Fruit fly (Drosophila melanogaster) ovary, adult (tissue): ENCODE results near the gene CG15553.

Experiments
- CG17801 ChIP-seq: fragments of 200-800 bp; optimal IDR thresholded peaks from 2 replicates; lab custom pipeline; 2019; ENCODE audit warnings: missing biosample characterization, mild to moderate bottlenecking, missing genetic modification characterization, moderate library complexity; ENCODE audit not compliant: partially characterized antibody

CG15553 gene

dm6 chr3R:31101069-31101468 lies at the start of gene CG15553:
Gene CG15553, minus strand, starts transcription at chr3R:31101169.
- no peak for TF ChIP-seq CG17801 (GFP tag; lab: Kevin White, UChicago)

dm6 chr3R:31146920-31147319 lies 46.0 kb upstream of the CG15553 start:
- TF ChIP-seq CG17801 (GFP tag; lab: Kevin White, UChicago): no peak

- no peak for TF ChIP-seq CG17801 (GFP tag; lab: Kevin White, UChicago)
These were observed 40.7 kb upstream of the CG15553 start for dm6 chr3R:31141691-31142090.

- no peak for TF ChIP-seq CG17801 (GFP tag; lab: Kevin White, UChicago)
These were observed 33.1 kb upstream of the CG15553 start, which contains the start of gene Gycbeta100B for dm6 chr3R:31134056-31134455. Gene Gycbeta100B, plus strand, starts transcription at chr3R:31134392.

dm6 chr3R:31130566-31130965 lies 29.6 kb upstream of the CG15553 start, which contains the start of gene Ktch:
Gene Ktch, minus strand, starts transcription at chr3R:31130666.
- TF ChIP-seq CG17801 (GFP tag; lab: Kevin White, UChicago): no peak

dm6 chr3R:31127357-31127775 lies 26.4 kb upstream of the CG15553 start:
- no peak for TF ChIP-seq CG17801 (GFP tag; lab: Kevin White, UChicago)

- TF ChIP-seq CG17801 (GFP tag; lab: Kevin White, UChicago): no peak
These were observed 24.8 kb upstream of the CG15553 start, which contains the start of gene CG15554 for dm6 chr3R:31125746-31126199. Gene CG15554, plus strand, starts transcription at chr3R:31126149.

- no peak for TF ChIP-seq CG17801 (GFP tag; lab: Kevin White, UChicago)
These were observed 22.3 kb upstream of the CG15553 start, which contains the start of gene Prosalpha3T for dm6 chr3R:31123315-31123714. Gene Prosalpha3T, minus strand, starts transcription at chr3R:31123415.

DNA sequence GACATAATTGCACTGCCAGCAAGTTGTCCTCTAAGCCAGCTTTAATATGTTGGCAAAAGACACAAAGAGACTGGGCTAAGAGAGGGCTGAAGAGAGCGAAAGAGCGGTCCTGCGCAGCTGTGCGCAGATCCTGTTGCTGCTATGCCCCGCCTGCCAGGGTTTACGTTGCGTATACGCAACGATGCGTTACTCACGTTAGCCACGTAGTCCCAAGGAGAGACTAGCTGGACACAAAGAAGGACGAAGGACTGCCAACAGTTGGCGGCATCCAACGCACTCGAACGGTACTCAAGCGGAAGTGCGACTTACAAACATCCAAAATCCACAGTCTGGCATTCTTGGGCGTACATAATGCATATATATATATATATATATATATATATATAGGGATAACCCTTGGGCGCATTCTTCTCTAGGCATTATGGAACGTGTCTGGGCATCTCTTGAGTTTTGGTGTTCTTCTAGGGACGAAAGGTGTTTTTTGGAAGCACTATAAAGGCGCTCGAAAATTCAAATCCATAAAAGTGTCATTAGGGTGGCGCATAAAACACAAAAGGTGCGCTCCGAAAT lies 19.0 kb upstream of the CG15553 start:
- no peak for TF ChIP-seq CG17801 (GFP tag; lab: Kevin White, UChicago)

DNA sequence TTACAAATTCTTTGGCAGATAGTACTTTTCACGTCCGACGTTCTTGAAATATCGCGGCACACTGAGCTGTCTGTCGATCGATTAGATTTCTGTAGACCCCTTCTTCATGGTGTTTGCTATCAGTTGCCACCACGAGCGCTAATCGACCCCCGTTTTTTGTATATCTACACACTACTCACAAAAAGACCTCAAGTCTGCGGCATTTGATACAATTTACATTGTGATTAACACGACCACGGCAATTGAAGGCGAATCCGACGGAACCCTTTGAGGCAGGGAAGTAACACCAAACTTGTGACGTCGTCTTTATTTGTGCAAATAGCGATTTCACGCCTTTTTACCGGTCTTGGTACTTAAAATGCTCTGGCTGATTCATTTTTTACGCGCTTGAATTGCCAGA lies 8.2 kb upstream of the CG15553 start, which contains the start of gene Mayo:
TSS of gene Mayo (minus strand) at position 66 of the 400 bp plus-strand sequence.
- no peak for TF ChIP-seq CG17801 (GFP tag; lab: Kevin White, UChicago)

DNA sequence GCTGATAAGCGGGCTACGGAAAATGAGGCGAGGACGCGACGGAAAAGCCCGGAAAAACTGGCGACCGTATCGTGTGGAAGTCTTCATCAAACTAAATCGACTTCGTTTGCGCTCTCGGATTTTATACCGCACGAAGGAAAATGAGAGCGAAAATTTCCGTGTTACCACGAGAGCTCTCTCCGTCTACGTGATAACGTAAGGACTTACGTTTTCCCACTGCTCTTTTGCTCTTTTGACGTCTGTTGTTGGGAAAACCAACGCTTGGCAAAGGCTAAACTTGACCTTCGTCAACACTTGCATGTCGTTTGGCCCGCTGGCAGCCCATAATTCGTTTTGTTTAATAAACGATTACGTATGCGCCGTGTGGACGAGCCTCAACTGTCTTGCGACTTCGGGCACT lies 3.7 kb downstream of the CG15553 start, which contains the start of gene CG11317:
TSS of gene CG11317 (minus strand) at position 101 of the 400 bp plus-strand sequence.
- no peak for TF ChIP-seq CG17801 (GFP tag; lab: Kevin White, UChicago)

DNA sequence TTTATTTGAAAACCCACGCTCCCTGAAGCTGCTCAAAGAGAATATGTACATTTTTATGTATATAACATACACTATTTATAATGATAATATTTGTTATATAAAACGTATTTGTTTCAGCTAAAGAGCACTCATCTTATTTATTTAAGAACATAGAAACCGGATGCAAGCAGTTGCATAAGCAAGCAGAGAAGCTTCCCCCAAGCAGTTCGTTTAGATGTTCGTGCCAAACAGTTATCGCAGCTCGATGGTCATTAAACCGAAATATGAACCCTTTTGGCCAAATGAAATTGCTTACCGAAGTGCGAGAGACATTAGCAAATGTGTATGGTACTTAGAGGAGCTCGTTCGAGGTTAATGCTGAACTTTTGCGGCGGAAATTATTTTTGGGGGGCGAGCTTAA lies 11.0 kb downstream of the CG15553 start:
- TF ChIP-seq CG17801 (GFP tag; lab: Kevin White, UChicago): no peak

dm6 chr3R:31086394-31086793 lies 14.6 kb downstream of the CG15553 start:
- TF ChIP-seq CG17801 (GFP tag; lab: Kevin White, UChicago): no peak

DNA sequence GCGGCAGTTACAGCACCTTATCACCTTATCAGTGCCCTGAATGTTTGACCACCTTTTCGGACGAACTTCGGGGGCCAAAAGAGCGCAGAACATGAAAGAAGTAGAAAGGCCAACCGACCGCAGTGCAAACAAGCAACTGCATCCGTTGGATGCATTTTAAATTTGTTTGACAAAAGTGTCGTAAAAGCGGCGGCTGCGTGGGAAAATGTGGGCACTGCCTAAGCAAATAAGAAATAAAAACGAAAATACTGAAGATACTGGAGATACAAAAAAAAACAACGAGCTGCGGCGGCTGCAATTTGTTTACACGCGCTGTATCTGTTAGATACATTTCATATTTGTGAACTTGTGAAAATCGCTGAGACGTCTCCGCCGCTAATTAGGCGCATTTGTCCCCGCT lies 30.2 kb downstream of the CG15553 start:
- no peak for TF ChIP-seq CG17801 (GFP tag; lab: Kevin White, UChicago)

- no peak for TF ChIP-seq CG17801 (GFP tag; lab: Kevin White, UChicago)
These were observed 34.6 kb downstream of the CG15553 start for dm6 chr3R:31066356-31066755.

dm6 chr3R:31064653-31065322 lies 36.2 kb downstream of the CG15553 start, which contains the start of gene Sox100B:
Gene Sox100B, plus strand, starts transcription at chr3R:31065253.
- TF ChIP-seq CG17801 (GFP tag; lab: Kevin White, UChicago): no peak
